Worm (Caenorhabditis elegans): ENCODE measurements around the gene twk-3.

Gene twk-3

DNA sequence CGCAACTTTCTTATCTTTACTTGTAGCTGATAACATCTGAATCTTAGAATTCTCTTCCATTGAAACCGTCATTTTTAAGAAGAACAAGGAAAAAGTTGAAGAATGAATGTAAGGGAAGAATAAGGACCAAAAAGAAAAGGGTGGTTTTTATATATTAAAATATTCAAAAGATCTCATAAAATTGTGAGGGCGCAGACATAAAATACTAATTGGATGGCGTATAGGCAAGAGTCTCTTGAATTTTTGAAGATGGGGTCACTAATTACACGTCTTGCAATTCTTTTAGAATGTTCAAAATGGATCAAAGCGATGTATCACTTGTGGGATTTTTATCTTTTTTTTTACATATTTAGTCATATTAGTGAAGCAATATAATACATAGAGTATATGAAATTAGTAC lies at the start of gene twk-3:
Gene twk-3, minus strand, starts transcription at position 101 of the 400 bp plus-strand sequence.
- no peak for TF ChIP-seq nhr-43 (tag; optimal IDR thresholded peaks at IDR 0.05; ENCODE audit: poor library complexity, severe bottlenecking)
- no peak for TF ChIP-seq snpc-4 (tag; optimal IDR thresholded peaks at IDR 0.05)
- TF ChIP-seq unc-62 (GFP tag; optimal IDR thresholded peaks at IDR 0.05) = no peak
- no peak for TF ChIP-seq sea-2 (GFP tag; optimal IDR thresholded peaks at IDR 0.05)
- no peak for TF ChIP-seq lin-15B (tag; optimal IDR thresholded peaks at IDR 0.05)
- TF ChIP-seq nhr-237 (tag; optimal IDR thresholded peaks at IDR 0.05) = no peak
- no peak for TF ChIP-seq unc-39 (tag; optimal IDR thresholded peaks at IDR 0.05)
- no peak for TF ChIP-seq elt-1 (tag; optimal IDR thresholded peaks at IDR 0.05)
- TF ChIP-seq aly-2 (tag; optimal IDR thresholded peaks at IDR 0.05) = no peak
- TF ChIP-seq zag-1 (tag; optimal IDR thresholded peaks at IDR 0.05) = no peak
- no peak for TF ChIP-seq elt-3 (tag; optimal IDR thresholded peaks at IDR 0.05)
- TF ChIP-seq nhr-76 (tag; optimal IDR thresholded peaks at IDR 0.05) = no peak

DNA sequence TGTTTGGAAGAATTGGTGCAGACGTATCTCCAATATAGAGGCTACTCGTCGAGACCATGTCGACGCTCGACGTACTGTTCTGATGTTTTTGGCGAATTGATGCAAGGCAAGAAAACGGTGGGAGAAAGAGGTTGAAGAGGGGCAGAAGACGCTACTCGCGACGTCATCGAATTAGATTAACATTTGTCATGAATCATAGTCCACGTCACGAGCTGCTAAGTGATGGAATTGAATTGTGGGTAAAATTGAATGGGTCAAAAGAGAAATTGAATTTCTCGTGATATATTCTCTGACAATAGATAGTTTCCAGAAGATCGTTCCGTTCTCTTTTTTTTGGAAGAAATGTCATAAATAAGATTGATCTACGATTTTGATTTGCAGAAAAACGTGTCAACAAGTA lies 47.1 kb upstream of the twk-3 start:
- TF ChIP-seq nhr-25 (tag; optimal IDR thresholded peaks at IDR 0.05) (peak; percentile 26), hmg-11 (tag; optimal IDR thresholded peaks at IDR 0.05) (no peak), nhr-237 (tag; optimal IDR thresholded peaks at IDR 0.05) (no peak), nhr-23 (tag; optimal IDR thresholded peaks at IDR 0.05) (peak; percentile 33), fos-1 (tag; optimal IDR thresholded peaks at IDR 0.05) (no peak)

DNA sequence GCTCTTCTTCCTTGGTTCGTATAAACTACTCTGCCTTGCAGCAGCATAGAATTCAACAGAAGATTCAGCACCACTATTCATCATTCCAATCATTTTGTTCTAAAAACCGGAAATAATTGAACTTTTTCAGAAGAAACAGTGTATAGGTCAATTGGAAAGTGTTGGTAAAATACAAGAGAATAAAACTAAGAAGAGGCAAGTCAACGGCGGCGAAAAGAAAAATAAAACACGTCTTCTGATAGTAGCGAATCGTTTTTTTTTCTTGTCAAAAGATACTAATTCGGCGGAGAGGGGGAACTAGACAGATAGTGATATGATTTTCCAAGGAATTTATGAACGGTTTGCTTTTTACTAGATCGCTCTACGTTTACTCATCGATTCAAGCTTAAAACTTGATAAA lies 46.5 kb upstream of the twk-3 start, which contains the start of gene F35C11.6:
Gene F35C11.6, minus strand, starts transcription at position 101 of the 400 bp plus-strand sequence.
- TF ChIP-seq R02D3.7 (tag; optimal IDR thresholded peaks at IDR 0.05) = no peak

DNA sequence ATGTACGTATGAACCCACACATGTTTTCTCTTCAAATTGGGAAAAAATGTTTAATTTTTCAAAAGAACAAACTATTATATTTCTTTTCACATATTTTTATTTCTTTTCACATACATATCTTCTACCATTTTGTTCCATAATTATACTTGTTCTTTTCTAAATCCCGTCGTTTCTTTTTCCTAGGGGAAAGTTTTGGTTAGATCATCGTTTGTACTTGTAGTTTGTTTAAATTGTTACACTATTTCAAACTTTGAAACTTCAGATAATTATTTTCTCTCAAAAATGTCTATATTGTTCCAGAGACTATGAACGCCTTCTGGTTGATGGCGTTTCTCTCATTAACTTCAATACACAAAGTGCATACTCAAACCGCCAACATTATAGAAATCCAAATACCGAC lies 43.4 kb upstream of the twk-3 start, which contains the start of gene F35C11.7:
Gene F35C11.7, plus strand, starts transcription at position 301 of the 400 bp plus-strand sequence.
- TF ChIP-seq R02D3.7 (tag; optimal IDR thresholded peaks at IDR 0.05) = no peak
- no peak for TF ChIP-seq nhr-43 (tag; optimal IDR thresholded peaks at IDR 0.05; ENCODE audit: poor library complexity, severe bottlenecking)
- no peak for TF ChIP-seq hmg-11 (tag; optimal IDR thresholded peaks at IDR 0.05)
- TF ChIP-seq unc-39 (tag; optimal IDR thresholded peaks at IDR 0.05) = no peak
- no peak for TF ChIP-seq elt-1 (tag; optimal IDR thresholded peaks at IDR 0.05)
- no peak for TF ChIP-seq ama-1 (optimal IDR thresholded peaks at IDR 0.05)
- TF ChIP-seq unc-62 (GFP tag; optimal IDR thresholded peaks at IDR 0.05) = no peak

DNA sequence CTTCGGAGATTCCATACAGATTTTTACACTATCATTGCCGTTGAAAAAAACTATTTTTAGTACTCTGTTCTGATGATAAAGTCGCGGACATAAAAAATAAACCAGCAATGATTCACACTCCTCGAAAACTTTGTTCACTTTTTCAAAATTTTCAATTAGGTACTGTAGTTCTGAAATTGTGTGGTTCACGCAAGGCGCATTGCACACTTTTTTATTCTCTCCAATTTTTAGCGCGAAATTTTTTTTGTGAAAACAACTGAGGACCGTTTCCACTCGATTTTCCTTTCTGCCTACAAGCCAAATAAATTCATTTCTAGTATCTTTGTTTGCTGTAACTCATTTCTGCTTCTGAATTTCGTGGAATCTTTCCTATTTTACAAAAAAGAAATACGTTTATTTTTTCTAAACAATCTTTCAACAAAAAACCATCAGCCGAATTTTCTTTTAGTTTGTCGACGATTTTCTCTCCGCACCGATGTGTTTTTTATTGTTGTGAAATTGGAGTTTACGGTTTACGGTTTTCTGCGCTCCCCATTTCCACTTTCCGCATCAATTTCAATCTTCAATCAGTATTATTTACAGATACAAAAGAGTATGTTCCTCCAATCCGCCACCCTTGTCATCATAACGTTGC lies 40.7 kb upstream of the twk-3 start, which contains the start of gene F35C11.5:
Gene F35C11.5, plus strand, starts transcription at position 584 of the 634 bp plus-strand sequence.
- no peak for TF ChIP-seq nhr-43 (tag; optimal IDR thresholded peaks at IDR 0.05; ENCODE audit: poor library complexity, severe bottlenecking)
- TF ChIP-seq R02D3.7 (tag; optimal IDR thresholded peaks at IDR 0.05) = no peak
- TF ChIP-seq nfya-1 (tag; optimal IDR thresholded peaks at IDR 0.05; ENCODE audit: insufficient read depth) = no peak
- no peak for TF ChIP-seq nhr-76 (tag; optimal IDR thresholded peaks at IDR 0.05)
- no peak for TF ChIP-seq nhr-237 (tag; optimal IDR thresholded peaks at IDR 0.05)
- TF ChIP-seq ceh-16 (tag; optimal IDR thresholded peaks at IDR 0.05) = no peak
- no peak for TF ChIP-seq elt-1 (tag; optimal IDR thresholded peaks at IDR 0.05)
- TF ChIP-seq nhr-28 (tag; optimal IDR thresholded peaks at IDR 0.05) = no peak
- TF ChIP-seq unc-62 (GFP tag; optimal IDR thresholded peaks at IDR 0.05) = no peak
- TF ChIP-seq aly-2 (tag; optimal IDR thresholded peaks at IDR 0.05) = no peak
- TF ChIP-seq nhr-25 (tag; optimal IDR thresholded peaks at IDR 0.05) = no peak
- no peak for TF ChIP-seq skn-1 (tag; optimal IDR thresholded peaks at IDR 0.05)
- TF ChIP-seq daf-12 (tag; optimal IDR thresholded peaks at IDR 0.05) = no peak
- no peak for TF ChIP-seq ceh-9 (tag; optimal IDR thresholded peaks at IDR 0.05)
- no peak for TF ChIP-seq mml-1 (tag; optimal IDR thresholded peaks at IDR 0.05)
- no peak for TF ChIP-seq pqm-1 (tag; optimal IDR thresholded peaks at IDR 0.05)

DNA sequence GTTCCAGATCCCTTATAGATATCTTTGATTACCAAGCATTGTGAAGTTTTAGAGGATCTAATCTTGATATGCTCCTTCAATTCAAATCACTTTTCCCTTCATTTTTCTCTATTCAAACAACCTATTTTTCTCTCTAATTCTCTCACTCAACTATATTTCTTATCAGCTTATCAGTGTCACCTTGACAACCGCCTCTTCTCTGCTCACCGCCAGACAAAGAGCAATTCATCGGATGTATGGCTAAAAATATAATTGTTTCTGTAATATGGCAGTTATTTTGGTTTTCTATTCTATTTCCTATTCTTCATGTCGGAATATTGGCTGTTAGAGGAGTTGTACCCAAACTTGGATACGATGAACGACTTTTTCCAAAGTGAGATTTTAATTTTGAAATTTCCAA lies 37.1 kb upstream of the twk-3 start:
- TF ChIP-seq unc-39 (tag; optimal IDR thresholded peaks at IDR 0.05) (no peak), fkh-2 (tag; optimal IDR thresholded peaks at IDR 0.05) (no peak), ztf-4 (tag; optimal IDR thresholded peaks at IDR 0.05) (no peak), elt-2 (tag; optimal IDR thresholded peaks at IDR 0.05) (peak; percentile 53)

DNA sequence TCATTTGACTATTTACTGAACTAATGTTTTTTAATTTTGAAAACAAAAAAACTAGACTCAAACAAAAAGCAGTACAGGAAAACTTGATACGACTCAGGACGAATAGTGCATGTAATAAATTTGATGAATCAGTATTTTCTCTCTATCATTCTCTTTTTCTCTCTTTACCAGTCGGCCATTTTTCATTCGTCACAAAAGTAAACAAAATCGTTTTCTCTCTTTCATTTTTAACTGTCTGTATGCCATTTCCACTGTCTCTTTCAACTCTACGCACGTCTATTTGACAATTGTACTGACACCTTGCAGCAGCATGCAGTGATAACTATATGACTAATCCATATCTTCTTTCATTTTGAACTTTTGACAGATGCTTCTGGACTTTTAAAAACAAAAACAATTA lies 36.2 kb upstream of the twk-3 start, which contains the start of the genes F35C11.2 and F35C11.4:
Gene F35C11.2, minus strand, starts transcription at position 90 of the 400 bp plus-strand sequence.
Gene F35C11.4, plus strand, starts transcription at position 260 of the 400 bp plus-strand sequence.
- peak; percentile 5 for TF ChIP-seq jun-1 (tag; optimal IDR thresholded peaks at IDR 0.05)
- no peak for TF ChIP-seq hmg-11 (tag; optimal IDR thresholded peaks at IDR 0.05)
- peak; percentile 75 for TF ChIP-seq elt-2 (tag; optimal IDR thresholded peaks at IDR 0.05)
- TF ChIP-seq pha-4 (tag; optimal IDR thresholded peaks at IDR 0.05) = peak; percentile 85
- TF ChIP-seq daf-12 (tag; optimal IDR thresholded peaks at IDR 0.05) = no peak
- peak; percentile 86 for TF ChIP-seq pqm-1 (tag; optimal IDR thresholded peaks at IDR 0.05)

Measured in whole organism, L3 larva.